Fruit fly (Drosophila melanogaster): ENCODE data around the gene CG42588.
A peak's percentile ranks its signal among the peaks of the same experiment; 100 is the strongest.

CG42588 gene

dm6 chr3L:12813907-12814306 is at the start of gene CG42588, which contains the start of gene Sf3a2:
Gene CG42588 (plus strand): TSS chr3L:12814254.
Gene Sf3a2 (minus strand): TSS chr3L:12814019.
- peak; percentile 83 for TF ChIP-seq unc-4 (GFP tag; IDR thresholded peaks at IDR 0.05; ENCODE audit: partially characterized antibody)
- no peak for TF ChIP-seq CG10321 (GFP tag; IDR thresholded peaks at IDR 0.05)
- no peak for TF ChIP-seq tup (GFP tag; optimal IDR thresholded peaks at IDR 0.05)
- TF ChIP-seq slp2 (GFP tag; optimal IDR thresholded peaks at IDR 0.05): no peak
- peak; percentile 80 for TF ChIP-seq Sry-δ (GFP tag; optimal IDR thresholded peaks at IDR 0.05)
- peak; percentile 44; the same call in 1 of the 2 replicates for TF ChIP-seq CG31224 (GFP tag; IDR thresholded peaks at IDR 0.05)
- peak; percentile 2 for TF ChIP-seq Nf-YB (GFP tag; optimal IDR thresholded peaks at IDR 0.05)
- no peak for TF ChIP-seq schlank (tag; optimal IDR thresholded peaks at IDR 0.05)
- no peak for TF ChIP-seq bigmax (GFP tag; optimal IDR thresholded peaks at IDR 0.05)
- no peak; the same call in 1 of the 2 replicates for TF ChIP-seq CG10366 (GFP tag; IDR thresholded peaks at IDR 0.05)
- TF ChIP-seq E2f2 (GFP tag; IDR thresholded peaks at IDR 0.05): peak; percentile 66
- TF ChIP-seq Fer2 (tag; optimal IDR thresholded peaks at IDR 0.05): peak; percentile 41
- TF ChIP-seq Atf6 (GFP tag; IDR thresholded peaks at IDR 0.05): peak; percentile 76; the same call in 1 of the 2 replicates
- no peak for TF ChIP-seq gce (GFP tag; IDR thresholded peaks at IDR 0.05)
- no peak for TF ChIP-seq tll (GFP tag; optimal IDR thresholded peaks at IDR 0.05)
- no peak for TF ChIP-seq MESR4 (GFP tag; optimal IDR thresholded peaks at IDR 0.05)
- TF ChIP-seq NC2β (GFP tag; optimal IDR thresholded peaks at IDR 0.05): no peak
- no peak for TF ChIP-seq CG16779 (GFP tag; IDR thresholded peaks at IDR 0.05)
- TF ChIP-seq CG18619 (GFP tag; optimal IDR thresholded peaks at IDR 0.05): peak; percentile 19
- peak; percentile 63 for TF ChIP-seq CG32767 (GFP tag; IDR thresholded peaks at IDR 0.05)
- TF ChIP-seq Sox102F (GFP tag; optimal IDR thresholded peaks at IDR 0.05): no peak
- no peak for TF ChIP-seq wek (GFP tag; optimal IDR thresholded peaks at IDR 0.05)
- peak; percentile 41 for TF ChIP-seq unpg (GFP tag; optimal IDR thresholded peaks at IDR 0.05)
- TF ChIP-seq fd64A (GFP tag; optimal IDR thresholded peaks at IDR 0.05): no peak
- TF ChIP-seq CG6272 (GFP tag; IDR thresholded peaks at IDR 0.05): no peak; the same call in 1 of the 2 replicates
- peak; percentile 44 for TF ChIP-seq CG16815 (GFP tag; optimal IDR thresholded peaks at IDR 0.05)
- TF ChIP-seq esg (GFP tag; conservative IDR thresholded peaks at IDR 0.05): peak; percentile 31
- TF ChIP-seq dm (GFP tag; optimal IDR thresholded peaks at IDR 0.05): peak; percentile 13
- TF ChIP-seq Max (GFP tag; optimal IDR thresholded peaks at IDR 0.05): peak; percentile 73
- TF ChIP-seq CG42726 (GFP tag; IDR thresholded peaks at IDR 0.05; ENCODE audit: partially characterized antibody): peak; percentile 39; the same call in 1 of the 2 replicates
- TF ChIP-seq CG15696 (tag; optimal IDR thresholded peaks at IDR 0.05): peak; percentile 78
- no peak for TF ChIP-seq disco-r (GFP tag; optimal IDR thresholded peaks at IDR 0.05)
- no peak for TF ChIP-seq p53 (GFP tag; optimal IDR thresholded peaks at IDR 0.05)
- TF ChIP-seq Eip74EF (GFP tag; optimal IDR thresholded peaks at IDR 0.05): no peak
- TF ChIP-seq al (GFP tag; IDR thresholded peaks at IDR 0.05): peak; percentile 66
- TF ChIP-seq CG8924 (tag; optimal IDR thresholded peaks at IDR 0.05): peak; percentile 78
- no peak for TF ChIP-seq gsb (GFP tag; IDR thresholded peaks at IDR 0.05)
- TF ChIP-seq zf30C (GFP tag; optimal IDR thresholded peaks at IDR 0.05): no peak
- TF ChIP-seq sr (GFP tag; IDR thresholded peaks at IDR 0.05): no peak
- TF ChIP-seq CG7745 (tag; optimal IDR thresholded peaks at IDR 0.05): no peak
- peak; percentile 9 for TF ChIP-seq Dip3 (GFP tag; optimal IDR thresholded peaks at IDR 0.05)
- TF ChIP-seq CG14050 (GFP tag; IDR thresholded peaks at IDR 0.05): no peak; the same call in 2 of the 3 replicates
- TF ChIP-seq Scr (GFP tag; IDR thresholded peaks at IDR 0.05; ENCODE audit: partially characterized antibody): peak; percentile 89
- no peak for TF ChIP-seq Sry-β (GFP tag; optimal IDR thresholded peaks at IDR 0.05)
- no peak for TF ChIP-seq Atf3 (GFP tag; optimal IDR thresholded peaks at IDR 0.05)
- no peak for TF ChIP-seq usp (GFP tag; optimal IDR thresholded peaks at IDR 0.05)
- peak; percentile 58 for TF ChIP-seq Abd-B (GFP tag; optimal IDR thresholded peaks at IDR 0.05)
- TF ChIP-seq MBD-R2 (GFP tag; IDR thresholded peaks at IDR 0.05): peak; percentile 90
- TF ChIP-seq Lpt (GFP tag; optimal IDR thresholded peaks at IDR 0.05): no peak
- TF ChIP-seq nau (GFP tag; optimal IDR thresholded peaks at IDR 0.05): no peak
- peak; percentile 68 for TF ChIP-seq CG12155 (GFP tag; optimal IDR thresholded peaks at IDR 0.05)
